Worm (Caenorhabditis elegans) whole organism, L1 larva: ENCODE results near the gene F13H8.8.

ENCODE experiments used
- fos-1 ChIP-seq: fragments of 150-350 bp; optimal IDR thresholded peaks from 2 replicates; lab custom pipeline; 2014; ENCODE audit warnings: missing biosample characterization, missing genetic modification characterization
- lin-14 ChIP-seq: fragments of 200-800 bp; sonication (Bioruptor generic); optimal IDR thresholded peaks from 2 replicates; lab custom pipeline; 2018; ENCODE audit warnings: mild to moderate bottlenecking, missing genetic modification characterization, moderate library complexity, missing compliant biosample characterization
- nhr-76 ChIP-seq: sonication (generic microtip); optimal IDR thresholded peaks from 2 replicates; lab custom pipeline; 2017; ENCODE audit warnings: missing biosample characterization, missing genetic modification characterization
- nhr-90 ChIP-seq: sonication (generic microtip); optimal IDR thresholded peaks from 2 replicates; lab custom pipeline; 2016; ENCODE audit warnings: mild to moderate bottlenecking, missing genetic modification characterization, missing compliant biosample characterization; ENCODE audit not compliant: poor library complexity
- pag-3 ChIP-seq: sonication (generic microtip); optimal IDR thresholded peaks from 2 replicates; lab custom pipeline; 2017; ENCODE audit warnings: missing genetic modification characterization, mild to moderate bottlenecking, missing compliant biosample characterization, antibody characterized with exemption, borderline replicate concordance; ENCODE audit not compliant: insufficient read depth
- rnt-1 ChIP-seq: sonication (generic microtip); optimal IDR thresholded peaks from 2 replicates; lab custom pipeline; 2016; ENCODE audit warnings: mild to moderate bottlenecking, missing genetic modification characterization, moderate library complexity, missing compliant biosample characterization

- no peak for TF ChIP-seq nhr-90 (tag; lab: Kevin White, UChicago)
- no peak for TF ChIP-seq nhr-76 (tag; lab: Kevin White, UChicago)
- peak; percentile 62 for TF ChIP-seq rnt-1 (tag; lab: Kevin White, UChicago)
- TF ChIP-seq fos-1: no peak
- no peak for TF ChIP-seq pag-3 (tag; lab: Kevin White, UChicago)
- peak; percentile 72 for TF ChIP-seq lin-14
Observed at ce11 chrII:6290047-6290582, 22.2 kb upstream of the F13H8.8 start, which contains the start of gene upb-1.
